Worm (Caenorhabditis elegans) whole organism, L4 larva: ENCODE data around the gene srd-50.
"Not testable (repeated sequence)": the region's sequence is repeated elsewhere in the genome, so short reads cannot be mapped to it uniquely, and the experiment has no call there.

ENCODE experiments used
- F10B5.3 ChIP-seq: sonication (generic microtip); optimal IDR thresholded peaks from 2 replicates; lab custom pipeline; 2016; ENCODE audit warnings: mild to moderate bottlenecking, missing genetic modification characterization, missing compliant biosample characterization
- F26F4.8 ChIP-seq: fragments of 200-800 bp; sonication (Bioruptor generic); conservative IDR thresholded peaks from 2 replicates; pipeline ENCODE4 v1.3.6; 2022; ENCODE audit warnings: missing genetic modification characterization, missing compliant biosample characterization
- Y105C5A.15 ChIP-seq: fragments of 200-800 bp; sonication (Bioruptor generic); IDR thresholded peaks from 2 replicates; pipeline ENCODE4 v1.3.6; 2022; ENCODE audit warnings: missing genetic modification characterization, missing compliant biosample characterization
- Y48G9A.11 ChIP-seq: fragments of 200-800 bp; sonication (Bioruptor generic); IDR thresholded peaks from 2 replicates; pipeline ENCODE4 v1.3.6; 2022; ENCODE audit warnings: missing genetic modification reagents, missing genetic modification characterization, missing compliant biosample characterization
- Y5F2A.4 ChIP-seq: fragments of 200-800 bp; sonication (Bioruptor generic); optimal IDR thresholded peaks from 2 replicates; lab custom pipeline; 2018; ENCODE audit warnings: mild to moderate bottlenecking, missing genetic modification characterization, missing compliant biosample characterization
- ZK546.5 ChIP-seq, 2 experiments: sonication (generic microtip); optimal IDR thresholded peaks; 2 replicates each; lab custom pipeline; 2017; ENCODE audit warnings: missing biosample characterization in 2 of 2, missing genetic modification characterization in 2 of 2
- ceh-20 ChIP-seq: fragments of 200-800 bp; sonication (Bioruptor generic); IDR thresholded peaks from 2 replicates; pipeline ENCODE4 v1.3.6; 2022; ENCODE audit warnings: missing genetic modification reagents, missing genetic modification characterization, missing compliant biosample characterization
- dmd-6 ChIP-seq: fragments of 200-800 bp; sonication (Bioruptor generic); IDR thresholded peaks from 2 replicates; pipeline ENCODE4 v1.3.6; 2022; ENCODE audit warnings: missing genetic modification reagents, missing genetic modification characterization, missing compliant biosample characterization
- dmd-8 ChIP-seq: fragments of 200-800 bp; sonication (Bioruptor generic); IDR thresholded peaks from 2 replicates; pipeline ENCODE4 v1.3.6; 2022; ENCODE audit warnings: missing genetic modification characterization, missing compliant biosample characterization
- dmd-9 ChIP-seq: fragments of 200-800 bp; sonication (Bioruptor generic); IDR thresholded peaks from 2 replicates; pipeline ENCODE4 v1.3.6; 2022; ENCODE audit warnings: missing genetic modification reagents, missing genetic modification characterization, missing compliant biosample characterization
- jun-1 ChIP-seq: fragments of 150-350 bp; optimal IDR thresholded peaks from 2 replicates; lab custom pipeline; 2014; ENCODE audit warnings: missing biosample characterization, missing genetic modification reagents, missing genetic modification characterization
- lim-7 ChIP-seq: fragments of 200-800 bp; sonication (Bioruptor generic); IDR thresholded peaks from 2 replicates; pipeline ENCODE4 v1.3.6; 2022; ENCODE audit warnings: missing genetic modification characterization, missing compliant biosample characterization
- lir-3 ChIP-seq: sonication (generic microtip); optimal IDR thresholded peaks from 2 replicates; lab custom pipeline; 2016; ENCODE audit warnings: mild to moderate bottlenecking, missing genetic modification characterization, missing compliant biosample characterization
- mxl-2 ChIP-seq: fragments of 200-800 bp; sonication (Bioruptor generic); conservative IDR thresholded peaks from 2 replicates; pipeline ENCODE4 v1.3.6; 2022; ENCODE audit warnings: missing genetic modification reagents, missing genetic modification characterization, missing compliant biosample characterization
- nhr-10 ChIP-seq: fragments of 150-350 bp; optimal IDR thresholded peaks from 2 replicates; lab custom pipeline; 2014; ENCODE audit warnings: missing biosample characterization, missing genetic modification characterization
- nhr-11 ChIP-seq: fragments of 150-350 bp; optimal IDR thresholded peaks from 2 replicates; lab custom pipeline; 2014; ENCODE audit warnings: missing biosample characterization, missing genetic modification characterization
- nhr-28 ChIP-seq: fragments of 150-350 bp; optimal IDR thresholded peaks from 2 replicates; lab custom pipeline; 2014; ENCODE audit warnings: missing biosample characterization, missing genetic modification characterization
- nhr-76 ChIP-seq: fragments of 150-350 bp; optimal IDR thresholded peaks from 2 replicates; lab custom pipeline; 2014; ENCODE audit warnings: missing biosample characterization, missing genetic modification characterization
- pha-4 ChIP-seq, 2 experiments: fragments of 150-350 bp in 1 of 2; fragments of 200-800 bp in 1 of 2; sonication (Bioruptor generic) in 1 of 2; IDR thresholded peaks in 1 of 2; optimal IDR thresholded peaks in 1 of 2; 2 replicates each; pipeline versions ENCODE4 v1.3.6 to Lab custom; 2014 to 2022; ENCODE audit warnings: missing genetic modification characterization in 2 of 2, missing genetic modification reagents in 2 of 2, missing biosample characterization in 1 of 2, missing compliant biosample characterization in 1 of 2
- set-16 ChIP-seq: fragments of 200-800 bp; sonication (Bioruptor generic); IDR thresholded peaks from 2 replicates; pipeline ENCODE4 v1.3.6; 2022; ENCODE audit warnings: missing genetic modification reagents, missing genetic modification characterization, missing compliant biosample characterization
- snpc-4 ChIP-seq: fragments of 150-350 bp; optimal IDR thresholded peaks from 2 replicates; lab custom pipeline; 2014; ENCODE audit warnings: missing biosample characterization, missing genetic modification characterization
- spr-1 ChIP-seq: sonication (generic microtip); optimal IDR thresholded peaks from 2 replicates; lab custom pipeline; 2016; ENCODE audit warnings: mild to moderate bottlenecking, missing genetic modification characterization, missing compliant biosample characterization
- tra-1 ChIP-seq: fragments of 200-800 bp; sonication (Bioruptor generic); IDR thresholded peaks from 2 replicates; pipeline ENCODE4 v1.3.6; 2022; ENCODE audit warnings: missing genetic modification reagents, missing genetic modification characterization, missing compliant biosample characterization
- zag-1 ChIP-seq: fragments of 150-350 bp; optimal IDR thresholded peaks from 2 replicates; lab custom pipeline; 2014; ENCODE audit warnings: missing biosample characterization, missing genetic modification characterization
- zip-11 ChIP-seq: fragments of 200-800 bp; sonication (Bioruptor generic); IDR thresholded peaks from 2 replicates; pipeline ENCODE4 v1.3.6; 2022; ENCODE audit warnings: missing genetic modification characterization, missing compliant biosample characterization

srd-50 gene

ce11 chrX:13435116-13435515, 46.5 kb downstream of the srd-50 start:
- TF ChIP-seq mxl-2 (GFP tag; lab: Robert Waterston, UW) (no peak), F26F4.8 (GFP tag; lab: Robert Waterston, UW) (no peak), zip-11 (GFP tag; lab: Robert Waterston, UW) (no peak), Y48G9A.11 (no peak), Y5F2A.4 (GFP tag; lab: Kevin White, UChicago) (no peak), lim-7 (GFP tag; lab: Robert Waterston, UW) (no peak), snpc-4 (tag; lab: Kevin White, UChicago) (no peak), lir-3 (tag; lab: Kevin White, UChicago) (no peak), Y105C5A.15 (GFP tag; lab: Robert Waterston, UW) (no peak), ZK546.5 (tag; optimal IDR thresholded peaks at IDR 0.05; lab: Kevin White, UChicago) (no peak), ceh-20 (GFP tag; lab: Robert Waterston, UW) (no peak), F10B5.3 (tag; lab: Kevin White, UChicago) (no peak), pha-4 (GFP tag; IDR thresholded peaks at IDR 0.05; lab: Robert Waterston, UW) (no peak), pha-4 (tag; optimal IDR thresholded peaks at IDR 0.05; lab: Kevin White, UChicago) (no peak), nhr-28 (no peak), dmd-9 (no peak), tra-1 (GFP tag; lab: Robert Waterston, UW) (no peak), set-16 (GFP tag; lab: Robert Waterston, UW) (no peak), spr-1 (tag; lab: Kevin White, UChicago) (no peak), zag-1 (tag; lab: Kevin White, UChicago) (no peak), jun-1 (tag; lab: Kevin White, UChicago) (no peak)
- TF ChIP-seq, all 104 proteins: peak for 0

ce11 chrX:13431388-13431787, 50.2 kb downstream of the srd-50 start, which contains the start of gene C29F7.10:
Gene C29F7.10 (minus strand): TSS chrX:13431488.
- TF ChIP-seq dmd-8 (GFP tag; lab: Robert Waterston, UW); nhr-11 (tag; lab: Kevin White, UChicago); lir-3 (tag; lab: Kevin White, UChicago): not testable (repeated sequence)

DNA sequence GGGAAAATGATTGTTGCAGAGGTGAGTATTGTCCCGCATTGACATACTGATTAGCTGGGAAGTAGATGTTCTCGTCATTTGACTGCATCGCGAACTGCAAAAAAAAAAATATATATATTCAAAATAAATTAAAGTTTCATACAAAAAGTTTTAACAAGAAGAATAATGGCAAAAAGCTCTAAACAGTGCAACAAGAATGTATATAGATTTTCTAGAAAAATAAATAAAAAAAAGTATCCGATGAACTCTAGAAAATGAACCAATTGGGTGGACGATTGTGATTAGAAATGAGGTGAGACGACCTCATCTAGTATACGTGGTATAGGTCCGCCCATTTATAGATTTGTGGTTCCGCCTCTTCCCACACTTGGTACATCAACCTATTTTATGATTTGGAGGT, 52.8 kb downstream of the srd-50 start, which contains the start of gene fkh-4:
TSS of gene fkh-4 (minus strand) at position 101 of the 400 bp plus-strand sequence.
- TF ChIP-seq nhr-10 (tag; lab: Kevin White, UChicago); nhr-76 (tag; lab: Kevin White, UChicago); dmd-6 (GFP tag; lab: Robert Waterston, UW): not testable (repeated sequence)
